Worm (Caenorhabditis elegans) whole organism, young adult: ENCODE results near the gene C14F11.7.

ENCODE experiments used
- B0019.2 ChIP-seq: fragments of 200-800 bp; sonication (Bioruptor generic); conservative IDR thresholded peaks from 2 replicates; pipeline ENCODE4 v1.3.6; 2022; ENCODE audit warnings: missing genetic modification reagents, missing genetic modification characterization, missing compliant biosample characterization
- B0035.1 ChIP-seq: sonication (generic microtip); optimal IDR thresholded peaks from 2 replicates; lab custom pipeline; 2016; ENCODE audit warnings: missing genetic modification characterization, mild to moderate bottlenecking, missing compliant biosample characterization, missing genotype, missing genetic modification reagents
- F10E7.11 ChIP-seq: sonication (generic microtip); optimal IDR thresholded peaks from 2 replicates; lab custom pipeline; 2017; ENCODE audit warnings: mild to moderate bottlenecking, missing genetic modification characterization, moderate library complexity, missing compliant biosample characterization
- ccch-3 ChIP-seq: fragments of 200-800 bp; sonication (Bioruptor generic); optimal IDR thresholded peaks from 2 replicates; lab custom pipeline; 2018; ENCODE audit warnings: mild to moderate bottlenecking, missing genetic modification characterization, missing compliant biosample characterization
- cebp-1 ChIP-seq, 2 experiments: fragments of 200-800 bp in 1 of 2; sonication (Bioruptor generic) in 1 of 2; sonication (generic microtip) in 1 of 2; IDR thresholded peaks in 1 of 2; optimal IDR thresholded peaks in 1 of 2; 2 replicates each; pipeline versions ENCODE4 v1.3.6 to Lab custom; 2017 to 2022; ENCODE audit warnings: missing compliant biosample characterization in 2 of 2, missing genetic modification characterization in 2 of 2, mild to moderate bottlenecking in 1 of 2, missing genetic modification reagents in 1 of 2, moderate library complexity in 1 of 2
- ceh-100 ChIP-seq: fragments of 200-800 bp; sonication (Bioruptor generic); IDR thresholded peaks from 2 replicates; pipeline ENCODE4 v1.3.6; 2022; ENCODE audit warnings: missing genetic modification reagents, missing genetic modification characterization, missing compliant biosample characterization
- ceh-58 ChIP-seq: fragments of 200-800 bp; sonication (Bioruptor generic); IDR thresholded peaks from 2 replicates; pipeline ENCODE4 v1.3.6; 2022; ENCODE audit warnings: missing genetic modification characterization, missing compliant biosample characterization
- him-1 ChIP-seq: sonication (generic microtip); optimal IDR thresholded peaks from 2 replicates; lab custom pipeline; 2016; ENCODE audit warnings: missing genotype, missing genetic modification reagents, missing genetic modification characterization, missing compliant biosample characterization
- nhr-179 ChIP-seq: sonication (generic microtip); optimal IDR thresholded peaks from 2 replicates; lab custom pipeline; 2016; ENCODE audit warnings: mild to moderate bottlenecking, missing genetic modification characterization, missing compliant biosample characterization
- nhr-90 ChIP-seq: sonication (generic microtip); optimal IDR thresholded peaks from 2 replicates; lab custom pipeline; 2016; ENCODE audit warnings: missing genotype, mild to moderate bottlenecking, missing genetic modification characterization, missing compliant biosample characterization

DNA sequence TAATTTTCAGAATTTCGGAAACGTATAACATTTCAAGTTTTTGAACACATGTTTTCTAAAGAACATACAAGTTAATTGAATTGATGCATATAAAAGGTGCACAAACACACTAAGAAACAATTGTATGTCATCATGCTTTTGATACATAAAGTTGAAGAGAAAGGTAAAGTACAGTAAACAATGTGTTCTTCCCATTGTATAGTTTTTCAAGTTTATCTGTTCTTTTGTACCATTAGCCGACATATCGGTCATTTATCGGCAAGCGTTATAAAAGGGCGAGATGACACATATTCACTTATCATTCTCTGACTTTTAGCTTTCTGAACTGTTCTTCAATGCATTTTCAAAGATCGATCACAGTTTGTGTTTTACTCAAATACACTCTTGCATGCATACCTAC lies 18.4 kb downstream of the C14F11.7 start, which contains the start of gene T13C5.9:
- TF ChIP-seq B0035.1: no peak
- no peak for TF ChIP-seq ccch-3
- no peak for TF ChIP-seq nhr-90
- TF ChIP-seq nhr-179: no peak
- no peak for TF ChIP-seq ceh-100
- no peak for TF ChIP-seq F10E7.11
- TF ChIP-seq him-1 (tag; lab: Kevin White, UChicago): no peak
- no peak for TF ChIP-seq B0019.2 (GFP tag; lab: Robert Waterston, UW)
- no peak for TF ChIP-seq ceh-58 (GFP tag; lab: Robert Waterston, UW)
- TF ChIP-seq cebp-1 (GFP tag; IDR thresholded peaks at IDR 0.05; lab: Robert Waterston, UW): no peak
- no peak for TF ChIP-seq cebp-1 (tag; optimal IDR thresholded peaks at IDR 0.05; lab: Kevin White, UChicago)
